Worm (Caenorhabditis elegans) whole organism, L4 larva: Measurements from ENCODE around the gene glr-8.

ENCODE experiments used
- F26F4.8 ChIP-seq: fragments of 200-800 bp; sonication (Bioruptor generic); conservative IDR thresholded peaks from 2 replicates; pipeline ENCODE4 v1.3.6; 2022; ENCODE audit warnings: missing genetic modification characterization, missing compliant biosample characterization
- F37D6.2 ChIP-seq: sonication (generic microtip); optimal IDR thresholded peaks from 2 replicates; lab custom pipeline; 2016; ENCODE audit warnings: mild to moderate bottlenecking, missing genetic modification characterization, missing compliant biosample characterization
- F44E2.7 ChIP-seq: fragments of 200-800 bp; sonication (Bioruptor generic); IDR thresholded peaks from 2 replicates; pipeline ENCODE4 v2.1.2; 2022; ENCODE audit warnings: missing genetic modification characterization, missing compliant biosample characterization
- ZK546.5 ChIP-seq, 2 experiments: sonication (generic microtip); optimal IDR thresholded peaks; 2 replicates each; lab custom pipeline; 2017; ENCODE audit warnings: missing biosample characterization in 2 of 2, missing genetic modification characterization in 2 of 2
- aha-1 ChIP-seq: fragments of 150-350 bp; peaks from one replicate; lab custom pipeline; 2014; ENCODE audit warnings: missing biosample characterization, missing genetic modification characterization
- ama-1 ChIP-seq: fragments of 150-350 bp; optimal IDR thresholded peaks from 2 replicates; lab custom pipeline; 2014; ENCODE audit warnings: inconsistent platforms, mixed read lengths
- ceh-20 ChIP-seq: fragments of 200-800 bp; sonication (Bioruptor generic); IDR thresholded peaks from 2 replicates; pipeline ENCODE4 v1.3.6; 2022; ENCODE audit warnings: missing genetic modification reagents, missing genetic modification characterization, missing compliant biosample characterization
- ceh-82 ChIP-seq: sonication (generic microtip); optimal IDR thresholded peaks from 2 replicates; lab custom pipeline; 2017; ENCODE audit warnings: missing biosample characterization, missing genetic modification characterization
- daf-12 ChIP-seq: fragments of 150-350 bp; optimal IDR thresholded peaks from 2 replicates; lab custom pipeline; 2014; ENCODE audit warnings: missing biosample characterization, missing genetic modification reagents, missing genetic modification characterization
- daf-16 ChIP-seq, 3 experiments: sonication (generic microtip); optimal IDR thresholded peaks; 2 replicates each; lab custom pipeline; 2016 to 2017; ENCODE audit warnings: missing genetic modification characterization in 3 of 3, missing genetic modification reagents in 3 of 3, mild to moderate bottlenecking in 2 of 3, missing compliant biosample characterization in 2 of 3, missing biosample characterization in 1 of 3, moderate library complexity in 1 of 3
- dmd-6 ChIP-seq: fragments of 200-800 bp; sonication (Bioruptor generic); IDR thresholded peaks from 2 replicates; pipeline ENCODE4 v1.3.6; 2022; ENCODE audit warnings: missing genetic modification reagents, missing genetic modification characterization, missing compliant biosample characterization
- dpl-1 ChIP-seq: fragments of 150-350 bp; optimal IDR thresholded peaks from 2 replicates; lab custom pipeline; 2014; ENCODE audit warnings: missing biosample characterization, missing genetic modification reagents, missing genetic modification characterization
- dve-1 ChIP-seq: sonication (generic microtip); optimal IDR thresholded peaks from 2 replicates; lab custom pipeline; 2017; ENCODE audit warnings: antibody characterized with exemption, mild to moderate bottlenecking, missing genetic modification characterization, missing compliant biosample characterization; ENCODE audit not compliant: insufficient read depth
- hif-1 ChIP-seq, 2 experiments: sonication (generic microtip); optimal IDR thresholded peaks; 2 replicates each; lab custom pipeline; 2016 to 2017; ENCODE audit warnings: missing compliant biosample characterization in 2 of 2, missing genetic modification characterization in 2 of 2, missing genetic modification reagents in 2 of 2, missing genotype in 2 of 2, mild to moderate bottlenecking in 1 of 2
- hlh-11 ChIP-seq: fragments of 200-800 bp; sonication (Bioruptor generic); optimal IDR thresholded peaks from 2 replicates; lab custom pipeline; 2018; ENCODE audit warnings: mild to moderate bottlenecking, missing genetic modification characterization, missing compliant biosample characterization
- hlh-30 ChIP-seq: sonication (generic microtip); optimal IDR thresholded peaks from 2 replicates; lab custom pipeline; 2017; ENCODE audit warnings: antibody characterized with exemption, mild to moderate bottlenecking, missing genetic modification characterization, missing compliant biosample characterization; ENCODE audit not compliant: insufficient read depth
- hmg-1.1 ChIP-seq: fragments of 200-800 bp; sonication (Bioruptor generic); IDR thresholded peaks from 2 replicates; pipeline ENCODE4 v1.3.6; 2022; ENCODE audit warnings: missing genetic modification reagents, missing genetic modification characterization, missing compliant biosample characterization
- lin-38 ChIP-seq: fragments of 200-800 bp; sonication (Bioruptor generic); IDR thresholded peaks from 2 replicates; pipeline ENCODE4 v1.3.6; 2022; ENCODE audit warnings: missing genetic modification reagents, missing genetic modification characterization, missing compliant biosample characterization
- lsy-2 ChIP-seq, 2 experiments: fragments of 150-350 bp in 1 of 2; sonication (generic microtip) in 1 of 2; optimal IDR thresholded peaks; 2 replicates each; lab custom pipeline; 2014 to 2017; ENCODE audit warnings: missing biosample characterization in 2 of 2, missing genetic modification characterization in 2 of 2
- madf-9 ChIP-seq: fragments of 200-800 bp; sonication (Bioruptor generic); conservative IDR thresholded peaks from 2 replicates; pipeline ENCODE4 v1.3.6; 2022; ENCODE audit warnings: missing genetic modification reagents, missing genetic modification characterization, missing compliant biosample characterization
- mdt-29 ChIP-seq: fragments of 200-800 bp; sonication (Bioruptor generic); IDR thresholded peaks from 2 replicates; pipeline ENCODE4 v1.3.6; 2022; ENCODE audit warnings: missing genetic modification reagents, missing genetic modification characterization, missing compliant biosample characterization
- nhr-10 ChIP-seq: fragments of 150-350 bp; optimal IDR thresholded peaks from 2 replicates; lab custom pipeline; 2014; ENCODE audit warnings: missing biosample characterization, missing genetic modification characterization
- nhr-102 ChIP-seq: sonication (generic microtip); optimal IDR thresholded peaks from 2 replicates; lab custom pipeline; 2016; ENCODE audit warnings: mild to moderate bottlenecking, missing genetic modification characterization, moderate library complexity, missing compliant biosample characterization
- nhr-11 ChIP-seq: fragments of 150-350 bp; optimal IDR thresholded peaks from 2 replicates; lab custom pipeline; 2014; ENCODE audit warnings: missing biosample characterization, missing genetic modification characterization
- nhr-237 ChIP-seq: sonication (generic microtip); optimal IDR thresholded peaks from 2 replicates; lab custom pipeline; 2017; ENCODE audit warnings: missing biosample characterization, missing genetic modification characterization
- nhr-41 ChIP-seq: fragments of 200-800 bp; sonication (Bioruptor generic); IDR thresholded peaks from 2 replicates; pipeline ENCODE4 v1.3.6; 2022; ENCODE audit warnings: missing genetic modification reagents, missing genetic modification characterization, missing compliant biosample characterization
- nhr-6 ChIP-seq: fragments of 150-350 bp; optimal IDR thresholded peaks from 2 replicates; lab custom pipeline; 2014; ENCODE audit warnings: missing biosample characterization, missing genetic modification characterization
- php-3 ChIP-seq: fragments of 200-800 bp; sonication (Bioruptor generic); IDR thresholded peaks from 2 replicates; pipeline ENCODE4 v1.3.6; 2022; ENCODE audit warnings: missing genetic modification reagents, missing genetic modification characterization, missing compliant biosample characterization
- saeg-2 ChIP-seq: fragments of 200-800 bp; sonication (Bioruptor generic); IDR thresholded peaks from 2 replicates; pipeline ENCODE4 v1.3.6; 2022; ENCODE audit warnings: missing genetic modification reagents, missing genetic modification characterization, missing compliant biosample characterization
- sdz-12 ChIP-seq: fragments of 200-800 bp; sonication (Bioruptor generic); optimal IDR thresholded peaks from 2 replicates; lab custom pipeline; 2018; ENCODE audit warnings: mild to moderate bottlenecking, missing genetic modification characterization, missing compliant biosample characterization
- snpc-1.2 ChIP-seq: fragments of 200-800 bp; sonication (Bioruptor generic); IDR thresholded peaks from 2 replicates; pipeline ENCODE4 v1.3.6; 2022; ENCODE audit warnings: missing genetic modification reagents, missing genetic modification characterization, missing compliant biosample characterization
- unc-62 ChIP-seq, 3 experiments: fragments of 150-350 bp in 1 of 3; sonication (generic microtip); optimal IDR thresholded peaks in 2 of 3; peaks in 1 of 3; 1 replicate in 1 of 3; 2 replicates in 2 of 3; lab custom pipeline; 2014 to 2017; ENCODE audit warnings: missing biosample characterization in 3 of 3, missing genetic modification characterization in 3 of 3, missing genetic modification reagents in 3 of 3, missing genotype in 1 of 3
- vab-7 ChIP-seq: fragments of 200-800 bp; sonication (Bioruptor generic); IDR thresholded peaks from 2 replicates; pipeline ENCODE4 v1.3.6; 2022; ENCODE audit warnings: missing genetic modification reagents, missing genetic modification characterization, missing compliant biosample characterization
- zag-1 ChIP-seq: fragments of 150-350 bp; optimal IDR thresholded peaks from 2 replicates; lab custom pipeline; 2014; ENCODE audit warnings: missing biosample characterization, missing genetic modification characterization
- zip-2 ChIP-seq: fragments of 150-350 bp; optimal IDR thresholded peaks from 2 replicates; lab custom pipeline; 2014; ENCODE audit warnings: missing biosample characterization, missing genetic modification characterization
- ztf-11 ChIP-seq: fragments of 150-350 bp; optimal IDR thresholded peaks from 2 replicates; lab custom pipeline; 2014; ENCODE audit warnings: missing biosample characterization, missing genetic modification characterization

The glr-8 gene

DNA sequence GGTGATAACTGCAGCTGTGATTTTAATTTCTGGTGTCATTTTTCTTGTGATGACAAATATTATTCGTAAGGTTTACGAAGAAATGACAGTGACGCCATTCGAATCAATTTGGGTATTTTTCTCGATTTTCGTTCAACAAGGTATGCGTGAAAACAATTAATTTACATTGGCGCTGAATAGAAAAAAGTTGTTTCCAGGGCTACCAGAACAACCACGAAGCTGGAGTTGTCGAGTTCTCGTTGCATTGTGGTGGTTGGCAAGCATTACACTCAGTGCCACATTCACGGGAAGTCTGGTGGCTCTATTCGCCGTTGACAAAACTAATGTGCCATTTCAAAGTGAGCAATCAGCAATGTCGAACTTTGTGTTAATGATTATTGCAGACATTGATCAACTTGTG is 2.0 kb downstream of the glr-8 start:
- peak in 1 of 2 experiments; percentile 96 for TF ChIP-seq unc-62 (GFP tag; optimal IDR thresholded peaks at IDR 0.05 in 1 of 2; lab: Kevin White, UChicago)
- no peak for TF ChIP-seq unc-62 (tag; optimal IDR thresholded peaks at IDR 0.05; lab: Kevin White, UChicago)
- TF ChIP-seq saeg-2 (GFP tag; lab: Robert Waterston, UW): no peak
- TF ChIP-seq, all 104 proteins: peak for 1

- TF ChIP-seq F37D6.2 (tag; lab: Kevin White, UChicago) (no peak), unc-62 (GFP tag; optimal IDR thresholded peaks at IDR 0.05 in 1 of 2; lab: Kevin White, UChicago) (peak in 1 of 2 experiments; percentile 89), unc-62 (tag; optimal IDR thresholded peaks at IDR 0.05; lab: Kevin White, UChicago) (no peak), F44E2.7 (GFP tag; lab: Robert Waterston, UW) (no peak), nhr-41 (GFP tag; lab: Robert Waterston, UW) (no peak), dpl-1 (no peak), aha-1 (tag; lab: Kevin White, UChicago) (peak; percentile 65), ceh-20 (no peak), daf-12 (tag; lab: Kevin White, UChicago) (no peak), hlh-11 (tag; lab: Kevin White, UChicago) (peak; percentile 43), lin-38 (GFP tag; lab: Robert Waterston, UW) (no peak), ZK546.5 (tag; optimal IDR thresholded peaks at IDR 0.05; lab: Kevin White, UChicago) (no peak), dve-1 (tag; lab: Kevin White, UChicago) (peak; percentile 19), lsy-2 (tag; optimal IDR thresholded peaks at IDR 0.05; lab: Kevin White, UChicago) (no peak), nhr-6 (tag; lab: Kevin White, UChicago) (no peak), dmd-6 (GFP tag; lab: Robert Waterston, UW) (0 out of 2 replicates have a peak, but pooled peaks have one; percentile 7), hif-1 (tag; optimal IDR thresholded peaks at IDR 0.05; lab: Kevin White, UChicago) (no peak), nhr-11 (tag; lab: Kevin White, UChicago) (peak; percentile 24), F26F4.8 (GFP tag; lab: Robert Waterston, UW) (no peak), ama-1 (no peak), mdt-29 (GFP tag; lab: Robert Waterston, UW) (no peak), daf-16 (GFP tag; optimal IDR thresholded peaks at IDR 0.05; lab: Kevin White, UChicago) (peak in 1 of 2 experiments; percentile 66), daf-16 (tag; optimal IDR thresholded peaks at IDR 0.05; lab: Kevin White, UChicago) (peak; percentile 86), hlh-30 (tag; lab: Kevin White, UChicago) (peak; percentile 25), php-3 (GFP tag; lab: Robert Waterston, UW) (peak; percentile 75; the same call in 1 of the 2 replicates)
Observed at ce11 chrX:6509813-6510212, 4.0 kb downstream of the glr-8 start.

DNA sequence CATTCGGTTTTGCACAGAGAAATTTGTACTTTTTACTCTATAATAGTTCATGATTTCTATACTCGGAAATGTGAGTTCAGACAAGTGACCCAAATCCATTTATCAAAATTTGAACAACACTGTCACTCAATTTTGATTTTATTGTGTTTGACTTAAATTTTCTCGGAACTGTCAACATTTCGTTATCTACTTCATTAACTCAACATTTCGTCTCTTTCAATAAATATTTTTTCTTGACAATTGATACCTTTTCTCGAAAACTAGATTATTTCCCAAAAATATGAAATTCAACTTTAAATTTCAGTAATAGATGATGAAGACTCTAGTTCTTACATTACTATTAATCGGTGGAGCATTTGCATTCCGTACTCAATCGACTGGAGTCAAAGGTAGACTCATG is 4.8 kb downstream of the glr-8 start, which contains the start of gene ttr-36:
ttr-36 (plus strand) TSS at position 301 of the 400 bp plus-strand sequence.
- TF ChIP-seq zip-2 (no peak), madf-9 (GFP tag; lab: Robert Waterston, UW) (no peak), nhr-237 (tag; lab: Kevin White, UChicago) (no peak), dmd-6 (GFP tag; lab: Robert Waterston, UW) (peak; percentile 39; the same call in 1 of the 2 replicates), zag-1 (no peak), daf-16 (GFP tag; optimal IDR thresholded peaks at IDR 0.05; lab: Kevin White, UChicago) (no peak), daf-16 (tag; optimal IDR thresholded peaks at IDR 0.05; lab: Kevin White, UChicago) (peak; percentile 68)

ce11 chrX:6511985-6512384 is 6.2 kb downstream of the glr-8 start, which contains the start of gene ttr-35:
Gene ttr-35, plus strand, starts transcription at chrX:6512285.
- TF ChIP-seq sdz-12 (GFP tag; lab: Kevin White, UChicago) (no peak), vab-7 (GFP tag; lab: Robert Waterston, UW) (no peak), dpl-1 (no peak), ceh-82 (tag; lab: Kevin White, UChicago) (no peak), ama-1 (no peak)

DNA sequence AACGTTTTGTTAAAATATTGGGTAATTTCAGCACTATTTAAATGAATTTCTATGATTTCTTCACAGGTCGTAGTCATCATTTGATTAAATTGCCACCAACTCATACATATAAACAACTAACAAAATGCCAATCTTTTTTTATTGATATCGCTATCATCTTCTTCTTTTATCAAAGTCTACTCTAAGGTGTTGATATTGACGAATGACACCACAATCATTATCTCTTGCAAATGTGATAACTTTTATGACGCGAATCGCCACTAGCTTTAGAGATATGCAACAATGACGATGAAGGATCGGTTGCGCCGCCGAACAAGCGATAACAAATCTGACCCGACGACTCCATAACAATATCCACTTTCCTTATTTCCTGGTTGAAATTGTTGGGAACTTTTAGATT is 8.7 kb downstream of the glr-8 start:
- TF ChIP-seq hmg-1.1 (no peak), dmd-6 (GFP tag; lab: Robert Waterston, UW) (peak; percentile 50), daf-16 (GFP tag; optimal IDR thresholded peaks at IDR 0.05; lab: Kevin White, UChicago) (peak in 1 of 2 experiments; percentile 6), daf-16 (tag; optimal IDR thresholded peaks at IDR 0.05; lab: Kevin White, UChicago) (peak; percentile 84), hlh-11 (tag; lab: Kevin White, UChicago) (peak; percentile 43), dve-1 (tag; lab: Kevin White, UChicago) (peak; percentile 74), snpc-1.2 (no peak), nhr-102 (tag; lab: Kevin White, UChicago) (no peak), ztf-11 (tag; lab: Kevin White, UChicago) (no peak), nhr-10 (tag; lab: Kevin White, UChicago) (no peak)
